Fruit fly (Drosophila melanogaster): ENCODE measurements around the gene CG1578.

CG1578 gene

dm6 chrX:11775987-11776587 is 40.3 kb downstream of the CG1578 start (continued):
- TF ChIP-seq CG4404 (GFP tag; IDR thresholded peaks at IDR 0.05): peak; percentile 41; the same call in 1 of the 2 replicates
- peak; percentile 42 for TF ChIP-seq jumu (GFP tag; optimal IDR thresholded peaks at IDR 0.05)
- TF ChIP-seq slou (GFP tag; optimal IDR thresholded peaks at IDR 0.05): no peak
- TF ChIP-seq CG30431 (GFP tag; optimal IDR thresholded peaks at IDR 0.05): peak; percentile 62
- TF ChIP-seq zfh1 (GFP tag; IDR thresholded peaks at IDR 0.05): peak; percentile 73
- peak; percentile 68 for TF ChIP-seq CG10267 (tag; optimal IDR thresholded peaks at IDR 0.05)
- TF ChIP-seq dysf (GFP tag; IDR thresholded peaks at IDR 0.05): peak; percentile 50; the same call in 1 of the 3 replicates
- TF ChIP-seq YL-1 (GFP tag; optimal IDR thresholded peaks at IDR 0.05): no peak
- peak; percentile 56 for TF ChIP-seq lmd (GFP tag; IDR thresholded peaks at IDR 0.05)

- TF ChIP-seq ci (GFP tag; IDR thresholded peaks at IDR 0.05) (no peak), eyg (GFP tag; optimal IDR thresholded peaks at IDR 0.05) (no peak), CG13123 (GFP tag; optimal IDR thresholded peaks at IDR 0.05) (no peak), hb (GFP tag; IDR thresholded peaks at IDR 0.05; ENCODE audit: partially characterized antibody) (no peak), CG8359 (GFP tag; optimal IDR thresholded peaks at IDR 0.05; ENCODE audit: borderline replicate concordance) (no peak), CG9876 (GFP tag; optimal IDR thresholded peaks at IDR 0.05) (no peak), CG18262 (tag; optimal IDR thresholded peaks at IDR 0.05) (no peak), jing (GFP tag; optimal IDR thresholded peaks at IDR 0.05) (no peak), B-H2 (GFP tag; optimal IDR thresholded peaks at IDR 0.05) (no peak), schlank (tag; optimal IDR thresholded peaks at IDR 0.05) (no peak), CG8290 (GFP tag; optimal IDR thresholded peaks at IDR 0.05) (peak; percentile 95), CG8290 (tag; optimal IDR thresholded peaks at IDR 0.05) (peak in 1 of 2 experiments; percentile 95), jumu (GFP tag; optimal IDR thresholded peaks at IDR 0.05) (no peak), CG3281 (GFP tag; optimal IDR thresholded peaks at IDR 0.05) (no peak), fru (optimal IDR thresholded peaks at IDR 0.05) (no peak), CG17612 (GFP tag; IDR thresholded peaks at IDR 0.05) (peak; percentile 86)
These were observed 46.9 kb downstream of the CG1578 start for dm6 chrX:11769435-11769834.

dm6 chrX:11764540-11765136 is 51.7 kb downstream of the CG1578 start, which contains the start of gene CG9360:
Gene CG9360 (minus strand): TSS chrX:11764590.
- TF ChIP-seq z (GFP tag; IDR thresholded peaks at IDR 0.05) (peak; percentile 80; the same call in 2 of the 3 replicates), CG12942 (GFP tag; optimal IDR thresholded peaks at IDR 0.05) (no peak), sens (GFP tag) (peak; percentile 37), trh (GFP tag; optimal IDR thresholded peaks at IDR 0.05) (no peak), grn (GFP tag; optimal IDR thresholded peaks at IDR 0.05) (peak; percentile 90), kay (GFP tag; optimal IDR thresholded peaks at IDR 0.05) (peak; percentile 67), Dip3 (GFP tag; optimal IDR thresholded peaks at IDR 0.05) (no peak), lov (optimal IDR thresholded peaks at IDR 0.05) (no peak), lov (GFP tag; IDR thresholded peaks at IDR 0.05) (no peak), sug (tag; optimal IDR thresholded peaks at IDR 0.05) (peak; percentile 64), zf30C (GFP tag; optimal IDR thresholded peaks at IDR 0.05) (no peak), Drgx (GFP tag; IDR thresholded peaks at IDR 0.05) (no peak), Deaf1 (tag; optimal IDR thresholded peaks at IDR 0.05) (peak; percentile 85), pb (GFP tag; optimal IDR thresholded peaks at IDR 0.05) (no peak), mirr (GFP tag; optimal IDR thresholded peaks at IDR 0.05) (peak; percentile 67), crol (GFP tag; IDR thresholded peaks at IDR 0.05) (peak; percentile 71), CG34376 (GFP tag; optimal IDR thresholded peaks at IDR 0.05) (peak; percentile 57), Trl (optimal IDR thresholded peaks at IDR 0.05) (peak in 1 of 2 experiments; percentile 23), Trl (GFP tag; optimal IDR thresholded peaks at IDR 0.05) (no peak), GATAe (GFP tag; conservative IDR thresholded peaks at IDR 0.05) (0 out of 2 replicates have a peak, but pooled peaks have one; percentile 18), exex (tag; optimal IDR thresholded peaks at IDR 0.05) (peak; percentile 74), pnt (GFP tag; optimal IDR thresholded peaks at IDR 0.05) (no peak)

Data from whole organism, embryonic.